Fruit fly (Drosophila melanogaster) whole organism, wandering third instar larva: ENCODE results near the gene CG11109.
A peak's percentile ranks its signal among the peaks of the same experiment; 100 is the strongest.

Experiments
- Abd-B ChIP-seq: fragments of >200 bp; optimal IDR thresholded peaks from 2 replicates; lab custom pipeline; 2017; ENCODE audit warnings: missing biosample characterization, missing genetic modification characterization
- Hr83 ChIP-seq: fragments of 200-300 bp; sonication (Bioruptor generic); optimal IDR thresholded peaks from 2 replicates; lab custom pipeline; 2016; ENCODE audit warnings: missing biosample characterization, mild to moderate bottlenecking, missing genetic modification characterization, moderate library complexity; ENCODE audit not compliant: poor library complexity, severe bottlenecking
- Rel ChIP-seq, 2 experiments: fragments of 200-800 bp; sonication (Bioruptor generic) in 1 of 2; optimal IDR thresholded peaks; 2 replicates in 1 of 2; 3 replicates in 1 of 2; lab custom pipeline; 2016 to 2019; ENCODE audit warnings: mild to moderate bottlenecking in 2 of 2, missing biosample characterization in 2 of 2, missing genetic modification characterization in 2 of 2, moderate library complexity in 1 of 2
- Sp1 ChIP-seq: fragments of 200-800 bp; sonication (Bioruptor generic); optimal IDR thresholded peaks from 3 replicates; lab custom pipeline; 2019; ENCODE audit warnings: missing biosample characterization, mild to moderate bottlenecking, missing genetic modification characterization, moderate library complexity
- br ChIP-seq: fragments of 200-800 bp; sonication (Bioruptor generic); optimal IDR thresholded peaks from 2 replicates; lab custom pipeline; 2016; ENCODE audit warnings: missing biosample characterization, missing genetic modification characterization
- lola ChIP-seq: fragments of >200 bp; optimal IDR thresholded peaks from 2 replicates; lab custom pipeline; 2017; ENCODE audit warnings: missing biosample characterization, missing genetic modification characterization
- psq ChIP-seq: fragments of 200-800 bp; sonication (Bioruptor generic); optimal IDR thresholded peaks from 3 replicates; lab custom pipeline; 2017; ENCODE audit warnings: missing biosample characterization, mild to moderate bottlenecking, missing genetic modification characterization, moderate library complexity

dm6 chr3L:22835144-22835964, 36.6 kb upstream of the CG11109 start, which contains the start of gene jim:
- TF ChIP-seq Abd-B (no peak), br (GFP tag; lab: Kevin White, UChicago) (peak; percentile 48), Hr83 (GFP tag; lab: Kevin White, UChicago) (peak; percentile 93), lola (GFP tag; lab: Kevin White, UChicago) (no peak), Rel (GFP tag; optimal IDR thresholded peaks at IDR 0.05; lab: Kevin White, UChicago) (peak; percentile 68), Rel (tag; optimal IDR thresholded peaks at IDR 0.05; lab: Kevin White, UChicago) (peak; percentile 56), Sp1 (GFP tag; lab: Kevin White, UChicago) (peak; percentile 68), psq (peak; percentile 95)
